Worm (Caenorhabditis elegans): ENCODE measurements around the gene dmd-7.

- TF ChIP-seq unc-62 (GFP tag; optimal IDR thresholded peaks at IDR 0.05) (peak; percentile 35), mep-1 (tag; optimal IDR thresholded peaks at IDR 0.05) (no peak), blmp-1 (tag; optimal IDR thresholded peaks at IDR 0.05) (no peak), ztf-11 (tag; optimal IDR thresholded peaks at IDR 0.05) (no peak), flh-1 (GFP tag; optimal IDR thresholded peaks at IDR 0.05) (no peak), bed-3 (GFP tag; optimal IDR thresholded peaks at IDR 0.05) (no peak)
Observed at ce11 chrV:6247397-6247796, 666 bp downstream of the dmd-7 start.
